Worm (Caenorhabditis elegans) whole organism, L2 larva: ENCODE measurements around the gene clec-48.

Experiments
- F13H6.1 ChIP-seq: sonication (generic microtip); optimal IDR thresholded peaks from 2 replicates; lab custom pipeline; 2016; ENCODE audit warnings: missing genetic modification characterization, missing compliant biosample characterization
- aly-2 ChIP-seq: fragments of 150-350 bp; optimal IDR thresholded peaks from 2 replicates; lab custom pipeline; 2014; ENCODE audit warnings: missing biosample characterization, missing genetic modification characterization
- ceh-16 ChIP-seq: fragments of 150-350 bp; optimal IDR thresholded peaks from 2 replicates; lab custom pipeline; 2014; ENCODE audit warnings: missing biosample characterization, missing genetic modification characterization
- elt-1 ChIP-seq: fragments of 150-350 bp; optimal IDR thresholded peaks from 2 replicates; lab custom pipeline; 2014; ENCODE audit warnings: missing biosample characterization, missing genetic modification characterization
- elt-3 ChIP-seq: sonication (generic microtip); optimal IDR thresholded peaks from 2 replicates; lab custom pipeline; 2017; ENCODE audit warnings: missing biosample characterization, missing genetic modification characterization
- fos-1 ChIP-seq: fragments of 150-350 bp; optimal IDR thresholded peaks from 2 replicates; lab custom pipeline; 2014; ENCODE audit warnings: missing biosample characterization, missing genetic modification characterization
- lin-13 ChIP-seq: fragments of 150-350 bp; optimal IDR thresholded peaks from 2 replicates; lab custom pipeline; 2014; ENCODE audit warnings: missing biosample characterization, missing genetic modification reagents, missing genetic modification characterization
- lsy-2 ChIP-seq, 2 experiments: fragments of 150-350 bp in 1 of 2; sonication (generic microtip) in 1 of 2; optimal IDR thresholded peaks; 2 replicates each; lab custom pipeline; 2014 to 2017; ENCODE audit warnings: missing biosample characterization in 2 of 2, missing genetic modification characterization in 2 of 2
- nhr-10 ChIP-seq: sonication (generic microtip); optimal IDR thresholded peaks from 2 replicates; lab custom pipeline; 2017; ENCODE audit warnings: missing biosample characterization, missing genetic modification characterization
- nhr-11 ChIP-seq: fragments of 150-350 bp; optimal IDR thresholded peaks from 2 replicates; lab custom pipeline; 2014; ENCODE audit warnings: missing biosample characterization, missing genetic modification characterization
- nhr-237 ChIP-seq: fragments of 150-350 bp; optimal IDR thresholded peaks from 2 replicates; lab custom pipeline; 2014; ENCODE audit warnings: missing biosample characterization, missing genetic modification characterization
- unc-39 ChIP-seq: fragments of 150-350 bp; optimal IDR thresholded peaks from 2 replicates; lab custom pipeline; 2014; ENCODE audit warnings: missing biosample characterization, missing genetic modification characterization
- unc-62 ChIP-seq: fragments of 150-350 bp; optimal IDR thresholded peaks from 2 replicates; lab custom pipeline; 2014; ENCODE audit warnings: missing biosample characterization, missing genetic modification reagents, missing genetic modification characterization
- ztf-11 ChIP-seq: sonication (generic microtip); optimal IDR thresholded peaks from 2 replicates; lab custom pipeline; 2017; ENCODE audit warnings: missing biosample characterization, missing genetic modification characterization

- TF ChIP-seq nhr-237, result no peak
- TF ChIP-seq unc-39 (tag; lab: Kevin White, UChicago), result no peak
- no peak for TF ChIP-seq unc-62
- TF ChIP-seq nhr-11 (tag; lab: Kevin White, UChicago), result no peak
- TF ChIP-seq elt-1 (tag; lab: Kevin White, UChicago), result no peak
- no peak for TF ChIP-seq F13H6.1
- no peak for TF ChIP-seq fos-1
- no peak for TF ChIP-seq ztf-11
- TF ChIP-seq lsy-2 (tag; optimal IDR thresholded peaks at IDR 0.05; lab: Kevin White, UChicago), result no peak
- TF ChIP-seq ceh-16 (tag; lab: Kevin White, UChicago), result no peak
- TF ChIP-seq aly-2, result no peak
- TF ChIP-seq lin-13 (GFP tag; lab: Kevin White, UChicago), result no peak
- no peak for TF ChIP-seq nhr-10 (tag; lab: Kevin White, UChicago)
- no peak for TF ChIP-seq elt-3
These were observed 37.2 kb downstream of the clec-48 start, which contains the start of gene F16H6.3 for ce11 chrV:18195006-18195405.
